Fruit fly (Drosophila melanogaster) Kc167 (cell line): ENCODE data around the gene CecC.

ENCODE experiments used
- Myc ChIP-seq: fragments of >200 bp; optimal IDR thresholded peaks from 2 replicates; lab custom pipeline; 2017; ENCODE audit warnings: missing external identifiers
- h ChIP-seq: fragments of >200 bp; optimal IDR thresholded peaks from 3 replicates; lab custom pipeline; 2018; ENCODE audit warnings: missing external identifiers
- insv ChIP-seq: fragments of >200 bp; optimal IDR thresholded peaks from 3 replicates; lab custom pipeline; 2018; ENCODE audit warnings: missing external identifiers
- psq ChIP-seq: fragments of >200 bp; optimal IDR thresholded peaks from 2 replicates; lab custom pipeline; 2017; ENCODE audit warnings: missing external identifiers
- ttk ChIP-seq: sonication (Bioruptor generic); optimal IDR thresholded peaks from 2 replicates; lab custom pipeline; 2017; ENCODE audit warnings: missing external identifiers

DNA sequence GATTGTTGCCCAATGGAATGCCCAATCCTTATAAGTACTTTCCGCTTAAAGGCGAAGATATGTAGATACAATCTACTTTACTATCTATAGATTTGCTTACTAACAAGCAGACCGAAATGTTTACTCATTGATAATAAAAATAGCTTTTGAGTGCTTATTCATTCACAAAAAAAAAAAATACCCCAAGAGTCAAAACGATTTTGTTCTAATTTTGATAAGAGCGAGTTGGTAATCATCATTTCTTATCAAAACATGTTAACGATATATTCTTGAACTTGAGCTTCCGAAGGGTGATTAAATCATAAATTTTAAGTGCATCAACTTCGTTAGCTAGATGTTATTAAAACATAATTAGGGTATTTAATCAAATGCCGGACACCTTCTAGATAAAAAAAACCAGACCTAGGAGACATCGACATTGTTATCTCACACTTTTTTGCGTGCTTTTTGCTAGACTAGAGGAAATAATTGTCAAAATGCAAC, 34.3 kb downstream of the CecC start, which contains the start of gene CG9682:
- TF ChIP-seq ttk (lab: Kevin White, UChicago) (no peak), Myc (no peak), psq (no peak), insv (lab: Kevin White, UChicago) (no peak), h (lab: Kevin White, UChicago) (no peak)
